Worm (Caenorhabditis elegans): ENCODE measurements around the gene ttbk-8.2.

Gene ttbk-8.2

DNA sequence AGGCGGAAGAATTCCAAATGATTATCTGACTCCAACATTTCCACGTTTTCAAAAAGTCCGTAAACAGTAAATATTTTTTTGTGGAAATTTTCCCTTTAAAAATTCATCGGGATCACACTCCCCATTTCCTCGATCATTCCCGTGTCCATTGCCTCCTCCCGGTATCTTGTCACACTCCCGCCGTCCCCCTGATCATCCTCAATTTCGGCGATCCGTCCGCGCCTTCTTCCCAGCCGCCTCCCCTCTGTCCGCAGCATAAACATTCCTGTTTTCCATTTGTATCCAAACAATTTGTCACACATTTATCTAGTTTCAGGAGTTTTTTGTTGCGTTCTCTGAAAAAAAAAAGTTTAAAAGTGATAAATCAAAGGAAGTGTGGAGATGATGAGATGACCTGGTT is 38.8 kb upstream of the ttbk-8.2 start:
- TF ChIP-seq mxl-1 (tag; optimal IDR thresholded peaks at IDR 0.05), result no peak
- TF ChIP-seq hmg-1.2 (GFP tag; IDR thresholded peaks at IDR 0.05), result 0 out of 2 replicates have a peak, but pooled peaks have one; percentile 6
- TF ChIP-seq lir-1 (GFP tag; conservative IDR thresholded peaks at IDR 0.05), result 0 out of 2 replicates have a peak, but pooled peaks have one; percentile 9
- TF ChIP-seq zfh-2 (GFP tag; conservative IDR thresholded peaks at IDR 0.05), result peak; percentile 72; the same call in 1 of the 2 replicates

DNA sequence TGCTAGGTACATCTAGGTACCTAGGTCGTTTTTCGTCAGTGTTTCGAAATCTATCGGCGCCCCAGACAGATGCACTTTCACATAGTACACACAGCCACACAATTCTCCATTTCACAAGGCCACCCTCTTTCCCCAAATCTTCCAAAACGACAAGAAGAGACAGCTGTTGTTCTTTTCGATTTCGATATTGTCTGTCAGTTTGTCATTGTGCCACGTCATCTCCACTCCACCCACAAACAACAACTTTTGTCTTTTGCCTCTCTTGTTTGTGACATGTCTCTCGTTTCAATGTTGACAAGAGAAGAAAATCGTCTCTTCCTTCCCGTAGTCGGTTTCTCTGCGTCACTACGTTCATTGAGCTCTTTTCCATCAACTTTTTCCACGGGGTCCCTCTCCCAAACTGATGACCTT is 37.9 kb upstream of the ttbk-8.2 start:
- TF ChIP-seq madf-3 (GFP tag; IDR thresholded peaks at IDR 0.05) (no peak), lsy-27 (tag; optimal IDR thresholded peaks at IDR 0.05; ENCODE audit: borderline replicate concordance, insufficient read depth) (no peak), K12H6.12 (tag; optimal IDR thresholded peaks at IDR 0.05) (peak; percentile 72), attf-6 (GFP tag; IDR thresholded peaks at IDR 0.05) (no peak), lin-40 (tag; optimal IDR thresholded peaks at IDR 0.05) (peak; percentile 42), cebp-1 (GFP tag; IDR thresholded peaks at IDR 0.05) (no peak), cebp-1 (tag; optimal IDR thresholded peaks at IDR 0.05) (peak; percentile 67), ztf-3 (GFP tag; optimal IDR thresholded peaks at IDR 0.05) (no peak), zfh-2 (GFP tag; conservative IDR thresholded peaks at IDR 0.05) (peak; percentile 50; the same call in 1 of the 2 replicates), somi-1 (GFP tag; optimal IDR thresholded peaks at IDR 0.05) (peak; percentile 64), dox-1 (GFP tag; IDR thresholded peaks at IDR 0.05) (peak; percentile 20; the same call in 1 of the 2 replicates), K11D2.4 (GFP tag; IDR thresholded peaks at IDR 0.05) (peak; percentile 33; the same call in 1 of the 2 replicates)

DNA sequence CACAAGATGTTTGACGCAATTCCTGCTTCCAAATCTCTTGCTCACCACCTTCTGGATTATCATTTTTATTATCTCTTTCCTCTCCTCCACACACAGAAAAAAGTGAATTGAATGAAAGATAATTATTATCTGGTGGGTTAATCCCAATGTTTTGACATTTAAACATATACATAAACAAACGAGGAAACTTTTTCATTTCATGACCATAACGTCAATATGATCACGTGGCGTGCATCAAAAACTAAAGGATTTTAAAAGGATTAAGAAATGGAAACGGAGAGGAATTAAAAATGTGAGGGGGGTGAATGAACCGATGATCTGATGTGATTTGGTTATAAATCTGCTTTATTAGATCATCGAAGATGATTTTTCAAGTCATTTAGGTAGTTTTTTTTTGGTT is 36.2 kb upstream of the ttbk-8.2 start:
- TF ChIP-seq chd-7 (tag; optimal IDR thresholded peaks at IDR 0.05) (no peak), snpc-3.4 (tag; optimal IDR thresholded peaks at IDR 0.05) (no peak), egrh-3 (GFP tag; IDR thresholded peaks at IDR 0.05) (no peak), K12H6.12 (tag; optimal IDR thresholded peaks at IDR 0.05) (no peak)

DNA sequence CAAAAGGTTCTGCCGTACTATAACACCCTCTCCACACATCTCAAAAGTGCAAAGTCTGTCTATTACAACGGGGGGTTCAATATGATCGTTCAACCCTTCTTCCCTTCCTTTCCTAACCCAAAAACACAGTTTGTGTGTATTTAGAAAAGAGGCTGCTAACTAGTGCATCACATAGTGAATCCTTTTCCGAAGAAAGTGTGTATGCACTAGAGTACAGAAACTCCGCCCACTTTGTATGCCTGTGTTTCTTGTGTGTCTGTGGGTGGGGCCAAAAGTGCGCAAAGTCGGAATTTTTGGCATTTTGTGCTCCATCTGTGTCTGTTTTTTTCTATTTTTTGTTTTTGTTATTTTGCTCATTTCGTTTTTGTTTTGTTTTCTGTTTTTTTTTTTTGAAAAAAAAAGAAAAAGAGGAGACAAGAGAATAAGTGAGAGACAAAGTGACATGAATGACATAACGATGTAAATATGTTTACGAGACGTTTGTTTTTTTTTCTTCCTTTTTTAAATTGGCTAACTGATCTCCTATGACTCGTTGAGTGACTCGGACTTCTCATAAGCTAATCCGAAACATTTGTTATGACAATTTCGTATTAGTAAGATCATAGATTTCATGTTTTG is 33.1 kb upstream of the ttbk-8.2 start:
- TF ChIP-seq K12H6.12 (tag; optimal IDR thresholded peaks at IDR 0.05) (peak; percentile 34), mxl-1 (tag; optimal IDR thresholded peaks at IDR 0.05) (no peak)

DNA sequence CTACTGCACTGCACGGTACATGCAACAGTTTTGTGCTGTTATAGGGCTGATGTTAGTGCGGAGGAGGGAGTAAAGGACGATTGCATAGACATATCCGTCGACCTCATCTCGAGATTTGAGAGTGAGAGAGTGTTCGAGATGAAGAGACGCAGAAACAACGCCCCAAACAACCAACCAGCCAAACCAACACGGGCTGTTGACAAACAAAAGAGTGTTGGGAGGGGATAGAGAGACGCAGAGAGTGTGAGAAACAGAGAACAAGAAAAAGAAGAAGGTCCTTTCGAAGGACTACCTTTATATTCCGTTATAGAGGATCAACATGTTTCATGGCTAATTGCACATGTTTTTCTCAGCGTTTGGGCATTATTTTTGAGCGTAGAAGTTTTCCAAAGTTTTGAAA is 31.4 kb upstream of the ttbk-8.2 start:
- no peak for TF ChIP-seq F57C9.4 (tag; optimal IDR thresholded peaks at IDR 0.05)
- no peak for TF ChIP-seq him-1 (tag; optimal IDR thresholded peaks at IDR 0.05)
- TF ChIP-seq lin-40 (tag; optimal IDR thresholded peaks at IDR 0.05), result no peak
- no peak for TF ChIP-seq ztf-25 (GFP tag; IDR thresholded peaks at IDR 0.05)
- TF ChIP-seq somi-1 (GFP tag; optimal IDR thresholded peaks at IDR 0.05), result no peak
- TF ChIP-seq hmg-1.2 (GFP tag; IDR thresholded peaks at IDR 0.05), result peak; percentile 87
- TF ChIP-seq hlh-26 (GFP tag; conservative IDR thresholded peaks at IDR 0.05), result no peak
- no peak for TF ChIP-seq lsy-27 (tag; optimal IDR thresholded peaks at IDR 0.05; ENCODE audit: borderline replicate concordance, insufficient read depth)
- TF ChIP-seq tbx-9 (tag; optimal IDR thresholded peaks at IDR 0.05; ENCODE audit: borderline replicate concordance), result no peak
- TF ChIP-seq ama-1 (optimal IDR thresholded peaks at IDR 0.05), result no peak
- TF ChIP-seq ama-1 (GFP tag; optimal IDR thresholded peaks at IDR 0.05), result no peak
- no peak for TF ChIP-seq ceh-79 (tag; optimal IDR thresholded peaks at IDR 0.05)
- no peak for TF ChIP-seq F49E8.2 (tag; optimal IDR thresholded peaks at IDR 0.05; ENCODE audit: insufficient read depth)
- TF ChIP-seq let-526 (GFP tag; IDR thresholded peaks at IDR 0.05), result no peak
- TF ChIP-seq rec-8 (tag; optimal IDR thresholded peaks at IDR 0.05), result no peak
- TF ChIP-seq F23B12.7 (tag; optimal IDR thresholded peaks at IDR 0.05; ENCODE audit: insufficient read depth), result no peak
- TF ChIP-seq xnd-1 (tag; optimal IDR thresholded peaks at IDR 0.05), result no peak
- TF ChIP-seq madf-10 (tag; optimal IDR thresholded peaks at IDR 0.05), result no peak
- no peak for TF ChIP-seq ceh-91 (GFP tag; IDR thresholded peaks at IDR 0.05)
- TF ChIP-seq bed-2 (GFP tag; IDR thresholded peaks at IDR 0.05), result no peak
- no peak for TF ChIP-seq Y67H2A.10 (GFP tag; conservative IDR thresholded peaks at IDR 0.05)
- peak; percentile 45 for TF ChIP-seq K12H6.12 (tag; optimal IDR thresholded peaks at IDR 0.05)
- TF ChIP-seq nfya-1 (tag; optimal IDR thresholded peaks at IDR 0.05; ENCODE audit: borderline replicate concordance, insufficient read depth), result no peak
- TF ChIP-seq attf-5 (GFP tag; optimal IDR thresholded peaks at IDR 0.05), result peak; percentile 14
- TF ChIP-seq rpc-1 (optimal IDR thresholded peaks at IDR 0.05), result no peak
- no peak for TF ChIP-seq rpc-1 (tag; optimal IDR thresholded peaks at IDR 0.05)
- TF ChIP-seq ceh-100 (GFP tag; IDR thresholded peaks at IDR 0.05), result no peak
